Worm (Caenorhabditis elegans) whole organism, young adult: ENCODE results near the gene syf-2.

Experiments
- B0035.1 ChIP-seq: sonication (generic microtip); optimal IDR thresholded peaks from 2 replicates; lab custom pipeline; 2016; ENCODE audit warnings: missing genetic modification characterization, mild to moderate bottlenecking, missing compliant biosample characterization, missing genotype, missing genetic modification reagents
- B0261.1 ChIP-seq: sonication (generic microtip); optimal IDR thresholded peaks from 2 replicates; lab custom pipeline; 2016; ENCODE audit warnings: mild to moderate bottlenecking, missing genetic modification characterization, moderate library complexity, missing compliant biosample characterization
- C17E4.6 ChIP-seq: fragments of 200-800 bp; sonication (Bioruptor generic); IDR thresholded peaks from 2 replicates; pipeline ENCODE4 v1.3.6; 2022; ENCODE audit warnings: missing genetic modification reagents, missing genetic modification characterization, missing compliant biosample characterization
- F22D6.2 ChIP-seq: sonication (generic microtip); optimal IDR thresholded peaks from 2 replicates; lab custom pipeline; 2016; ENCODE audit warnings: mild to moderate bottlenecking, missing genetic modification characterization, missing compliant biosample characterization
- F33H1.4 ChIP-seq: fragments of 200-800 bp; sonication (Bioruptor generic); IDR thresholded peaks from 2 replicates; pipeline ENCODE4 v1.3.6; 2022; ENCODE audit warnings: missing genetic modification reagents, missing genetic modification characterization, missing compliant biosample characterization
- F57A8.1 ChIP-seq: fragments of 200-800 bp; sonication (Bioruptor generic); optimal IDR thresholded peaks from 2 replicates; lab custom pipeline; 2018; ENCODE audit warnings: mild to moderate bottlenecking, missing genetic modification characterization, moderate library complexity, missing compliant biosample characterization
- K12H6.12 ChIP-seq: fragments of 200-800 bp; sonication (Bioruptor generic); optimal IDR thresholded peaks from 2 replicates; lab custom pipeline; 2018; ENCODE audit warnings: mild to moderate bottlenecking, missing genetic modification characterization, missing compliant biosample characterization
- T26A5.8 ChIP-seq: sonication (generic microtip); optimal IDR thresholded peaks from 2 replicates; lab custom pipeline; 2016; ENCODE audit warnings: missing genetic modification characterization, missing compliant biosample characterization
- Y53F4B.3 ChIP-seq: fragments of 200-800 bp; sonication (Bioruptor generic); IDR thresholded peaks from 2 replicates; pipeline ENCODE4 v1.3.6; 2022; ENCODE audit warnings: missing genetic modification reagents, missing genetic modification characterization, missing compliant biosample characterization
- Y53G8AR.9 ChIP-seq: fragments of 200-800 bp; sonication (Bioruptor generic); conservative IDR thresholded peaks from 2 replicates; pipeline ENCODE4 v1.3.6; 2022; ENCODE audit warnings: missing genetic modification reagents, missing genetic modification characterization, missing compliant biosample characterization
- Y79H2A.3 ChIP-seq: fragments of 200-800 bp; sonication (Bioruptor generic); conservative IDR thresholded peaks from 2 replicates; pipeline ENCODE4 v1.3.6; 2022; ENCODE audit warnings: missing genetic modification reagents, missing genetic modification characterization, missing compliant biosample characterization
- Y95B8A.8 ChIP-seq: fragments of 200-800 bp; sonication (Bioruptor generic); IDR thresholded peaks from 2 replicates; pipeline ENCODE4 v1.3.6; 2022; ENCODE audit warnings: missing genetic modification reagents, missing genetic modification characterization, missing compliant biosample characterization
- ZK185.1 ChIP-seq: sonication (generic microtip); optimal IDR thresholded peaks from 2 replicates; lab custom pipeline; 2016; ENCODE audit warnings: mild to moderate bottlenecking, missing genetic modification characterization, missing compliant biosample characterization; ENCODE audit not compliant: poor library complexity, severe bottlenecking
- akir-1 ChIP-seq: fragments of 200-800 bp; sonication (Bioruptor generic); optimal IDR thresholded peaks from 2 replicates; lab custom pipeline; 2018; ENCODE audit warnings: mild to moderate bottlenecking, missing genetic modification characterization, moderate library complexity, missing compliant biosample characterization
- aptf-3 ChIP-seq: fragments of 200-800 bp; sonication (Bioruptor generic); IDR thresholded peaks from 2 replicates; pipeline ENCODE4 v1.3.6; 2022; ENCODE audit warnings: missing genetic modification characterization, missing compliant biosample characterization
- attf-3 ChIP-seq: fragments of 200-800 bp; sonication (Bioruptor generic); conservative IDR thresholded peaks from 2 replicates; pipeline ENCODE4 v1.3.6; 2022; ENCODE audit warnings: missing genetic modification reagents, missing genetic modification characterization, missing compliant biosample characterization
- cebp-1 ChIP-seq, 2 experiments: fragments of 200-800 bp in 1 of 2; sonication (Bioruptor generic) in 1 of 2; sonication (generic microtip) in 1 of 2; IDR thresholded peaks in 1 of 2; optimal IDR thresholded peaks in 1 of 2; 2 replicates each; pipeline versions ENCODE4 v1.3.6 to Lab custom; 2017 to 2022; ENCODE audit warnings: missing compliant biosample characterization in 2 of 2, missing genetic modification characterization in 2 of 2, mild to moderate bottlenecking in 1 of 2, missing genetic modification reagents in 1 of 2, moderate library complexity in 1 of 2
- ceh-27 ChIP-seq: fragments of 200-800 bp; sonication (Bioruptor generic); optimal IDR thresholded peaks from 2 replicates; lab custom pipeline; 2018; ENCODE audit warnings: mild to moderate bottlenecking, missing genetic modification characterization, moderate library complexity, missing compliant biosample characterization
- ceh-58 ChIP-seq: fragments of 200-800 bp; sonication (Bioruptor generic); IDR thresholded peaks from 2 replicates; pipeline ENCODE4 v1.3.6; 2022; ENCODE audit warnings: missing genetic modification characterization, missing compliant biosample characterization
- ceh-79 ChIP-seq: sonication (generic microtip); optimal IDR thresholded peaks from 2 replicates; lab custom pipeline; 2017; ENCODE audit warnings: mild to moderate bottlenecking, missing genetic modification characterization, missing compliant biosample characterization
- dpff-1 ChIP-seq: sonication (generic microtip); optimal IDR thresholded peaks from 2 replicates; lab custom pipeline; 2017; ENCODE audit warnings: mild to moderate bottlenecking, missing genetic modification characterization, missing compliant biosample characterization
- dpl-1 ChIP-seq: fragments of 150-350 bp; optimal IDR thresholded peaks from 2 replicates; lab custom pipeline; 2014; ENCODE audit warnings: missing biosample characterization, missing genetic modification reagents, missing genetic modification characterization
- egrh-3 ChIP-seq: fragments of 200-800 bp; sonication (Bioruptor generic); IDR thresholded peaks from 2 replicates; pipeline ENCODE4 v1.3.6; 2022; ENCODE audit warnings: missing genetic modification reagents, missing genetic modification characterization, missing compliant biosample characterization
- ekl-4 ChIP-seq: fragments of 200-800 bp; sonication (Bioruptor generic); IDR thresholded peaks from 2 replicates; pipeline ENCODE4 v1.3.6; 2022; ENCODE audit warnings: missing genetic modification reagents, missing genetic modification characterization, missing compliant biosample characterization
- gei-17 ChIP-seq: fragments of 200-800 bp; sonication (Bioruptor generic); optimal IDR thresholded peaks from 2 replicates; lab custom pipeline; 2018; ENCODE audit warnings: mild to moderate bottlenecking, missing genetic modification characterization, missing compliant biosample characterization
- hmg-1.2 ChIP-seq: fragments of 200-800 bp; sonication (Bioruptor generic); IDR thresholded peaks from 2 replicates; pipeline ENCODE4 v1.3.6; 2022; ENCODE audit warnings: missing genetic modification reagents, missing genetic modification characterization, missing compliant biosample characterization
- lag-1 ChIP-seq: fragments of 200-800 bp; sonication (Bioruptor generic); IDR thresholded peaks from 2 replicates; pipeline ENCODE4 v1.3.6; 2022; ENCODE audit warnings: missing genetic modification reagents, missing genetic modification characterization, missing compliant biosample characterization
- let-526 ChIP-seq: fragments of 200-800 bp; sonication (Bioruptor generic); IDR thresholded peaks from 2 replicates; pipeline ENCODE4 v1.3.6; 2022; ENCODE audit warnings: missing genetic modification reagents, missing genetic modification characterization, missing compliant biosample characterization
- lin-26 ChIP-seq: fragments of 200-800 bp; sonication (Bioruptor generic); IDR thresholded peaks from 2 replicates; pipeline ENCODE4 v1.3.6; 2022; ENCODE audit warnings: missing genetic modification reagents, missing genetic modification characterization, missing compliant biosample characterization
- lin-35 ChIP-seq, 3 experiments: fragments of 150-350 bp in 2 of 3; sonication (generic microtip) in 1 of 3; optimal IDR thresholded peaks; 2 replicates each; lab custom pipeline; 2014 to 2018; ENCODE audit warnings: missing biosample characterization in 3 of 3, missing genetic modification characterization in 3 of 3, missing genetic modification reagents in 3 of 3
- madf-6 ChIP-seq: fragments of 200-800 bp; sonication (Bioruptor generic); IDR thresholded peaks from 2 replicates; pipeline ENCODE4 v1.3.6; 2022; ENCODE audit warnings: missing genetic modification reagents, missing genetic modification characterization, missing compliant biosample characterization
- mcd-1 ChIP-seq: fragments of 200-800 bp; sonication (Bioruptor generic); IDR thresholded peaks from 2 replicates; pipeline ENCODE4 v1.3.6; 2022; ENCODE audit warnings: missing genetic modification reagents, missing genetic modification characterization, missing compliant biosample characterization
- mel-28 ChIP-seq: sonication (generic microtip); optimal IDR thresholded peaks from 2 replicates; lab custom pipeline; 2016; ENCODE audit warnings: borderline replicate concordance, mild to moderate bottlenecking, missing genetic modification characterization, missing compliant biosample characterization
- mxl-1 ChIP-seq: sonication (generic microtip); optimal IDR thresholded peaks from 2 replicates; lab custom pipeline; 2016; ENCODE audit warnings: missing genetic modification characterization, missing compliant biosample characterization
- nfya-1 ChIP-seq: sonication (generic microtip); optimal IDR thresholded peaks from 2 replicates; lab custom pipeline; 2017; ENCODE audit warnings: antibody characterized with exemption, missing compliant biosample characterization, missing genetic modification characterization, borderline replicate concordance; ENCODE audit not compliant: insufficient read depth
- nhr-80 ChIP-seq: sonication (generic microtip); optimal IDR thresholded peaks from 2 replicates; lab custom pipeline; 2016; ENCODE audit warnings: missing genetic modification characterization, missing compliant biosample characterization
- pbrm-1 ChIP-seq: fragments of 200-800 bp; sonication (Bioruptor generic); IDR thresholded peaks from 2 replicates; pipeline ENCODE4 v1.3.6; 2022; ENCODE audit warnings: missing genetic modification reagents, missing genetic modification characterization, missing compliant biosample characterization
- pha-4 ChIP-seq: fragments of 150-350 bp; sonication (generic microtip); optimal IDR thresholded peaks from 2 replicates; lab custom pipeline; 2014; ENCODE audit warnings: missing biosample characterization, missing genetic modification reagents, missing genetic modification characterization
- rcor-1 ChIP-seq: fragments of 200-800 bp; sonication (Bioruptor generic); IDR thresholded peaks from 2 replicates; pipeline ENCODE4 v1.3.6; 2022; ENCODE audit warnings: missing genetic modification reagents, missing genetic modification characterization, missing compliant biosample characterization
- rec-8 ChIP-seq, 2 experiments: sonication (generic microtip); optimal IDR thresholded peaks; 2 replicates each; lab custom pipeline; 2016; ENCODE audit warnings: mild to moderate bottlenecking in 2 of 2, missing genetic modification characterization in 2 of 2, missing genetic modification reagents in 2 of 2, missing genotype in 2 of 2, missing biosample characterization in 1 of 2, missing compliant biosample characterization in 1 of 2, moderate library complexity in 1 of 2
- repo-1 ChIP-seq: sonication (generic microtip); optimal IDR thresholded peaks from 2 replicates; lab custom pipeline; 2017; ENCODE audit warnings: mild to moderate bottlenecking, missing genetic modification characterization, missing compliant biosample characterization
- sdz-38 ChIP-seq: sonication (generic microtip); optimal IDR thresholded peaks from 2 replicates; lab custom pipeline; 2016; ENCODE audit warnings: missing genotype, missing genetic modification characterization, missing compliant biosample characterization
- sea-2 ChIP-seq: fragments of 200-800 bp; sonication (Bioruptor generic); IDR thresholded peaks from 2 replicates; pipeline ENCODE4 v1.3.6; 2022; ENCODE audit warnings: missing genetic modification characterization, missing compliant biosample characterization
- snpc-1.1 ChIP-seq: sonication (generic microtip); optimal IDR thresholded peaks from 2 replicates; lab custom pipeline; 2017; ENCODE audit warnings: missing genetic modification characterization, mild to moderate bottlenecking, missing compliant biosample characterization, antibody characterized with exemption, moderate library complexity, missing genotype, missing genetic modification reagents; ENCODE audit not compliant: insufficient read depth
- sptf-2 ChIP-seq: fragments of 200-800 bp; sonication (Bioruptor generic); optimal IDR thresholded peaks from 2 replicates; lab custom pipeline; 2018; ENCODE audit warnings: mild to moderate bottlenecking, missing genetic modification characterization, missing compliant biosample characterization
- tbx-9 ChIP-seq: sonication (generic microtip); optimal IDR thresholded peaks from 2 replicates; lab custom pipeline; 2016; ENCODE audit warnings: borderline replicate concordance, missing genetic modification characterization, inconsistent platforms, missing compliant biosample characterization
- ztf-6 ChIP-seq: fragments of 200-800 bp; sonication (Bioruptor generic); IDR thresholded peaks from 2 replicates; pipeline ENCODE4 v1.3.6; 2022; ENCODE audit warnings: missing genetic modification reagents, missing genetic modification characterization, missing compliant biosample characterization

Gene syf-2

DNA sequence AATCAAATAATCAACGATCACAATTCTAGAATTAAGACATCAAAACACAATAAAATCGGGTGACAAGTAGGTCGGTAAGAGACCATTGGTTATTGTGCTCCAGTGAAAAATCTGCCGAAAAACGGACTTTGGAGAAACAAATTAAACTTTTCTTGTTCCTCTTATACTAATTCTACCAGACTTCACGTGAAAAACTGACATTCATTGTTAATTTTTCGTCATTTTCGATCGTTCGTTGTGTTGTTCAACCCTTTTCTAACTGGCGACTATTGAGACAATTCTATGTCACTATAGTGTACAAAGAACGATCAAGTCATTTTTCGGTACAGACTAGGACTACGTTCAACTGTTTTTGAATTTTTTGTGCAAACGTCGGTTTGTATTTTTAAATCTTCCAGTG is 41.4 kb downstream of the syf-2 start (continued):
- TF ChIP-seq nfya-1 (tag; lab: Kevin White, UChicago) (no peak), hmg-1.2 (GFP tag; lab: Robert Waterston, UW) (no peak), B0035.1 (tag; lab: Kevin White, UChicago) (no peak), gei-17 (no peak), K12H6.12 (tag; lab: Kevin White, UChicago) (no peak), lin-26 (GFP tag; lab: Robert Waterston, UW) (no peak), mel-28 (tag; lab: Kevin White, UChicago) (no peak), F33H1.4 (GFP tag; lab: Robert Waterston, UW) (no peak), akir-1 (GFP tag; lab: Kevin White, UChicago) (no peak), F22D6.2 (tag; lab: Kevin White, UChicago) (no peak), ztf-6 (GFP tag; lab: Robert Waterston, UW) (no peak), attf-3 (GFP tag; lab: Robert Waterston, UW) (no peak), T26A5.8 (tag; lab: Kevin White, UChicago) (no peak), Y79H2A.3 (no peak), sdz-38 (no peak), pha-4 (tag; lab: Kevin White, UChicago) (no peak), ceh-27 (GFP tag; lab: Kevin White, UChicago) (no peak), tbx-9 (tag; lab: Kevin White, UChicago) (no peak), madf-6 (GFP tag; lab: Robert Waterston, UW) (no peak), C17E4.6 (GFP tag; lab: Robert Waterston, UW) (no peak), snpc-1.1 (no peak), ceh-79 (tag; lab: Kevin White, UChicago) (no peak), dpl-1 (GFP tag; lab: Kevin White, UChicago) (no peak), egrh-3 (GFP tag; lab: Robert Waterston, UW) (no peak), rcor-1 (no peak), mxl-1 (no peak), lag-1 (GFP tag; lab: Robert Waterston, UW) (no peak), Y53G8AR.9 (GFP tag; lab: Robert Waterston, UW) (0 out of 2 replicates have a peak, but pooled peaks have one; percentile 13), Y95B8A.8 (GFP tag; lab: Robert Waterston, UW) (no peak), Y53F4B.3 (no peak), aptf-3 (GFP tag; lab: Robert Waterston, UW) (no peak)

DNA sequence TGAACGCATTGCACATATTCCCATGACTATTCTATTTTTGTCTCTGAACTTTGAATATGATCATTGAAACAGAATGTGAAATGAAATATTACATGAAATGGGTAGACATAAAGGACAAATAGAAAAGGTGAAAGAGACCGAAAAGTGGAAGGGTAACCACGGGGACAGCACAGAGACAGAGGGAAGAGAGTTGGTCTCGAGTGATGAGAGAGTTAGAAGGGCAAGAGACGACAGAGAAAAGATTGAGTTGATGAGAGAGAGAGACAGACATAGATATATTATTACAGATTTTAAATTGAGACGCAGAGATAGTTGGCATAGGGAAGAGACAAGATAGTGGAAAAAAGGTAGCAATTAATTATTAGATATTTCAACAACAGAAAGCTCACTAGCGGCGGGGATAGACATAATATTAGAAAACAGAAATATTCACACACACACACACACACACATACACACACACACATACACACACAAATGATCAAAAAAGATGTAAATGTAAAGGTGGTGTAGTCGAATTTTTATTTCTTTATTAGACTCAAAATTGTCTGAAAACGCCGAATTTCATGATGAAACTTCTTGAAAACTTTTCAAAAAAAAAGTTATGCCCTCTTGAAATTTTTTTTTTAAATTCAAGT is 45.2 kb downstream of the syf-2 start:
- TF ChIP-seq nhr-80 (tag; lab: Kevin White, UChicago) = peak; percentile 69
- no peak for TF ChIP-seq F57A8.1 (GFP tag; lab: Kevin White, UChicago)
- no peak for TF ChIP-seq ceh-58 (GFP tag; lab: Robert Waterston, UW)
- TF ChIP-seq mcd-1 (GFP tag; lab: Robert Waterston, UW) = peak; percentile 33; the same call in 1 of the 2 replicates
- TF ChIP-seq madf-6 (GFP tag; lab: Robert Waterston, UW) = no peak
- TF ChIP-seq cebp-1 (GFP tag; IDR thresholded peaks at IDR 0.05; lab: Robert Waterston, UW) = no peak
- peak; percentile 72 for TF ChIP-seq cebp-1 (tag; optimal IDR thresholded peaks at IDR 0.05; lab: Kevin White, UChicago)
- no peak for TF ChIP-seq lin-35 (GFP tag; optimal IDR thresholded peaks at IDR 0.05; lab: Kevin White, UChicago)
- TF ChIP-seq rec-8 (tag; optimal IDR thresholded peaks at IDR 0.05; lab: Kevin White, UChicago) = no peak
- no peak for TF ChIP-seq B0261.1
- no peak for TF ChIP-seq tbx-9 (tag; lab: Kevin White, UChicago)
- peak; percentile 21 for TF ChIP-seq repo-1 (tag; lab: Kevin White, UChicago)
- no peak for TF ChIP-seq let-526
- TF ChIP-seq ZK185.1 = peak; percentile 21
- no peak for TF ChIP-seq pbrm-1
- no peak for TF ChIP-seq rcor-1
- no peak for TF ChIP-seq dpff-1
- TF ChIP-seq Y79H2A.3 = no peak
- TF ChIP-seq ekl-4 (GFP tag; lab: Robert Waterston, UW) = no peak
- TF ChIP-seq sea-2 (GFP tag; lab: Robert Waterston, UW) = no peak
- no peak for TF ChIP-seq sptf-2 (GFP tag; lab: Kevin White, UChicago)
